Fruit fly (Drosophila melanogaster) whole organism, embryonic: Measurements from ENCODE around the gene CG18747.

ENCODE experiments used
- BtbVII ChIP-seq: fragments of 200-800 bp; sonication (Bioruptor generic); optimal IDR thresholded peaks from 3 replicates; lab custom pipeline; 2017; ENCODE audit warnings: missing biosample characterization, mild to moderate bottlenecking, missing genetic modification characterization
- CG1024 ChIP-seq: fragments of 200-800 bp; sonication (Bioruptor generic); IDR thresholded peaks from 2 replicates; pipeline ENCODE4 v1.3.6; 2022; ENCODE audit warnings: missing biosample characterization, missing genetic modification characterization
- CG10654 ChIP-seq: fragments of 200-800 bp; sonication (Bioruptor generic); optimal IDR thresholded peaks from 2 replicates; lab custom pipeline; 2016; ENCODE audit warnings: missing biosample characterization, missing genetic modification characterization
- CG11398 ChIP-seq: fragments of 200-800 bp; sonication (Bioruptor generic); optimal IDR thresholded peaks from 2 replicates; lab custom pipeline; 2016; ENCODE audit warnings: missing biosample characterization, missing genetic modification characterization
- CG11695 ChIP-seq: fragments of 200-800 bp; sonication (Bioruptor generic); IDR thresholded peaks from 3 replicates; pipeline ENCODE4 v1.3.6; 2022; ENCODE audit warnings: missing biosample characterization, missing genetic modification characterization
- CG13624 ChIP-seq: fragments of 200-800 bp; sonication (Bioruptor generic); optimal IDR thresholded peaks from 2 replicates; lab custom pipeline; 2016; ENCODE audit warnings: missing biosample characterization, missing genetic modification characterization
- CG15696 ChIP-seq: fragments of 200-800 bp; sonication (Bioruptor generic); optimal IDR thresholded peaks from 2 replicates; lab custom pipeline; 2019; ENCODE audit warnings: missing biosample characterization, mild to moderate bottlenecking, missing genetic modification characterization, moderate library complexity
- CG1603 ChIP-seq: fragments of 200-800 bp; sonication (Bioruptor generic); optimal IDR thresholded peaks from 2 replicates; lab custom pipeline; 2019; ENCODE audit warnings: missing biosample characterization, mild to moderate bottlenecking, missing genetic modification characterization, moderate library complexity
- CG17385 ChIP-seq: fragments of 200-800 bp; sonication (Bioruptor generic); optimal IDR thresholded peaks from 3 replicates; lab custom pipeline; 2018; ENCODE audit warnings: missing biosample characterization, mild to moderate bottlenecking, missing genetic modification characterization
- CG18262 ChIP-seq: fragments of 200-800 bp; optimal IDR thresholded peaks from 3 replicates; lab custom pipeline; 2019; ENCODE audit warnings: missing biosample characterization, mild to moderate bottlenecking, missing genetic modification characterization, moderate library complexity
- CG34376 ChIP-seq: fragments of 200-800 bp; sonication (Bioruptor generic); optimal IDR thresholded peaks from 2 replicates; lab custom pipeline; 2018; ENCODE audit warnings: missing biosample characterization, mild to moderate bottlenecking, missing genetic modification characterization
- CG3995 ChIP-seq: fragments of 200-800 bp; sonication (Bioruptor generic); optimal IDR thresholded peaks from 3 replicates; lab custom pipeline; 2016; ENCODE audit warnings: missing biosample characterization, missing genetic modification characterization
- CG4404 ChIP-seq: fragments of 200-800 bp; sonication (Bioruptor generic); IDR thresholded peaks from 2 replicates; pipeline ENCODE4 v1.3.6; 2022; ENCODE audit warnings: missing biosample characterization, missing genetic modification characterization
- CG4424 ChIP-seq: fragments of 200-800 bp; sonication (Bioruptor generic); optimal IDR thresholded peaks from 3 replicates; lab custom pipeline; 2016; ENCODE audit warnings: missing biosample characterization, missing genetic modification characterization
- CG4707 ChIP-seq: fragments of 200-800 bp; sonication (Bioruptor generic); optimal IDR thresholded peaks from 2 replicates; lab custom pipeline; 2018; ENCODE audit warnings: missing biosample characterization, mild to moderate bottlenecking, missing genetic modification characterization, moderate library complexity
- Eip74EF ChIP-seq, 2 experiments: fragments of 200-800 bp in 1 of 2; fragments of >200 bp in 1 of 2; sonication (Bioruptor generic) in 1 of 2; optimal IDR thresholded peaks; 2 replicates each; lab custom pipeline; 2017 to 2019; ENCODE audit warnings: missing biosample characterization in 2 of 2, missing genetic modification characterization in 2 of 2, mild to moderate bottlenecking in 1 of 2, moderate library complexity in 1 of 2
- Elba2 ChIP-seq: fragments of 200-800 bp; sonication (Bioruptor generic); optimal IDR thresholded peaks from 3 replicates; lab custom pipeline; 2016; ENCODE audit warnings: missing biosample characterization, missing genetic modification characterization
- Fer1 ChIP-seq: fragments of 200-800 bp; sonication (Bioruptor generic); optimal IDR thresholded peaks from 2 replicates; lab custom pipeline; 2017; ENCODE audit warnings: missing biosample characterization, mild to moderate bottlenecking, missing genetic modification characterization
- HLH54F ChIP-seq: fragments of 200-800 bp; sonication (Bioruptor generic); optimal IDR thresholded peaks from 3 replicates; lab custom pipeline; 2016; ENCODE audit warnings: missing biosample characterization, missing genetic modification characterization
- HmgZ ChIP-seq: fragments of 200-800 bp; sonication (Bioruptor generic); optimal IDR thresholded peaks from 2 replicates; lab custom pipeline; 2018; ENCODE audit warnings: missing biosample characterization, mild to moderate bottlenecking, missing genetic modification characterization
- Myb ChIP-seq: fragments of 200-800 bp; sonication (Bioruptor generic); optimal IDR thresholded peaks from 2 replicates; lab custom pipeline; 2016; ENCODE audit warnings: missing biosample characterization, missing genetic modification characterization
- Nf-YC ChIP-seq: fragments of 200-800 bp; optimal IDR thresholded peaks from 3 replicates; lab custom pipeline; 2019; ENCODE audit warnings: missing biosample characterization, mild to moderate bottlenecking, missing genetic modification characterization, moderate library complexity
- Poxn ChIP-seq: fragments of 200-800 bp; sonication (Bioruptor generic); IDR thresholded peaks from 2 replicates; pipeline ENCODE4 v1.3.6; 2022; ENCODE audit warnings: missing biosample characterization, missing genetic modification characterization
- Side ChIP-seq: fragments of 200-800 bp; sonication (Bioruptor generic); optimal IDR thresholded peaks from 2 replicates; lab custom pipeline; 2016; ENCODE audit warnings: missing biosample characterization, missing genetic modification characterization
- Sox102F ChIP-seq: fragments of 200-800 bp; sonication (Bioruptor generic); optimal IDR thresholded peaks from 2 replicates; lab custom pipeline; 2018; ENCODE audit warnings: missing biosample characterization, mild to moderate bottlenecking, missing genetic modification characterization, moderate library complexity
- Sry-β ChIP-seq: fragments of 200-800 bp; sonication (Bioruptor generic); optimal IDR thresholded peaks from 2 replicates; lab custom pipeline; 2018; ENCODE audit warnings: missing biosample characterization, mild to moderate bottlenecking, missing genetic modification characterization, moderate library complexity
- TFAM ChIP-seq: fragments of 200-800 bp; sonication (Bioruptor generic); optimal IDR thresholded peaks from 2 replicates; lab custom pipeline; 2017; ENCODE audit warnings: missing biosample characterization, missing genetic modification characterization, inconsistent platforms
- ara ChIP-seq: fragments of 200-800 bp; sonication (Bioruptor generic); IDR thresholded peaks from 2 replicates; pipeline ENCODE4 v1.3.6; 2022; ENCODE audit warnings: missing biosample characterization, missing genetic modification characterization
- ash1 ChIP-seq: fragments of 200-800 bp; sonication (Bioruptor generic); optimal IDR thresholded peaks from 2 replicates; lab custom pipeline; 2018; ENCODE audit warnings: missing biosample characterization, mild to moderate bottlenecking, missing genetic modification characterization
- bcd ChIP-seq: fragments of 200-800 bp; sonication (Bioruptor generic); optimal IDR thresholded peaks from 2 replicates; lab custom pipeline; 2017; ENCODE audit warnings: missing biosample characterization, mild to moderate bottlenecking, missing genetic modification characterization
- chif ChIP-seq, 2 experiments: fragments of 200-800 bp; sonication (Bioruptor generic); optimal IDR thresholded peaks; 3 replicates each; lab custom pipeline; 2016; ENCODE audit warnings: missing biosample characterization in 2 of 2, missing genetic modification characterization in 2 of 2
- emc ChIP-seq: fragments of 200-800 bp; sonication (Bioruptor generic); optimal IDR thresholded peaks from 2 replicates; lab custom pipeline; 2016; ENCODE audit warnings: missing biosample characterization, missing genetic modification characterization
- en ChIP-seq: fragments of 200-800 bp; sonication (Bioruptor generic); optimal IDR thresholded peaks from 2 replicates; lab custom pipeline; 2016; ENCODE audit warnings: missing biosample characterization, missing genetic modification characterization
- ftz-f1 ChIP-seq: fragments of 200-800 bp; sonication (Bioruptor generic); optimal IDR thresholded peaks from 2 replicates; lab custom pipeline; 2016; ENCODE audit warnings: missing biosample characterization, missing genetic modification characterization
- gro ChIP-seq: fragments of 200-800 bp; sonication (Bioruptor generic); optimal IDR thresholded peaks from 2 replicates; lab custom pipeline; 2016; ENCODE audit warnings: missing biosample characterization, missing genetic modification characterization
- hb ChIP-seq: fragments of 200-800 bp; sonication (Bioruptor generic); IDR thresholded peaks from 3 replicates; pipeline ENCODE4 v1.3.6; 2022; ENCODE audit warnings: missing biosample characterization, missing genetic modification characterization; ENCODE audit not compliant: partially characterized antibody
- lmd ChIP-seq: fragments of 200-800 bp; sonication (Bioruptor generic); IDR thresholded peaks from 2 replicates; pipeline ENCODE4 v1.3.6; 2022; ENCODE audit warnings: missing biosample characterization, missing genetic modification characterization
- lov ChIP-seq, 2 experiments: fragments of 200-800 bp in 1 of 2; fragments of >200 bp in 1 of 2; sonication (Bioruptor generic) in 1 of 2; IDR thresholded peaks in 1 of 2; optimal IDR thresholded peaks in 1 of 2; 2 replicates in 1 of 2; 3 replicates in 1 of 2; pipeline versions ENCODE4 v1.3.6 to Lab custom; 2017 to 2022; ENCODE audit warnings: missing biosample characterization in 1 of 2, missing genetic modification characterization in 1 of 2
- maf-S ChIP-seq: fragments of 200-800 bp; sonication (Bioruptor generic); optimal IDR thresholded peaks from 2 replicates; lab custom pipeline; 2016; ENCODE audit warnings: missing biosample characterization, missing genetic modification characterization
- pan ChIP-seq, 4 experiments: fragments of >200 bp in 3 of 4; fragments of 200-800 bp in 1 of 4; sonication (Bioruptor generic) in 1 of 4; optimal IDR thresholded peaks in 3 of 4; IDR thresholded peaks in 1 of 4; 2 replicates each; pipeline versions ENCODE4 v1.3.6 to Lab custom; 2017 to 2022; ENCODE audit warnings: missing biosample characterization in 2 of 4, missing genetic modification characterization in 2 of 4, mixed read lengths in 1 of 4
- ranshi ChIP-seq: fragments of 200-800 bp; sonication (Bioruptor generic); IDR thresholded peaks from 2 replicates; pipeline ENCODE4 v1.3.6; 2022; ENCODE audit warnings: missing biosample characterization, missing genetic modification characterization
- schlank ChIP-seq: fragments of 200-800 bp; sonication (Bioruptor generic); optimal IDR thresholded peaks from 2 replicates; lab custom pipeline; 2018; ENCODE audit warnings: missing biosample characterization, mild to moderate bottlenecking, missing genetic modification characterization
- sens ChIP-seq: fragments of 200-800 bp; sonication (Bioruptor generic); peaks from one replicate; lab custom pipeline; 2016; ENCODE audit warnings: missing biosample characterization, missing genetic modification characterization
- seq ChIP-seq: fragments of 200-800 bp; sonication (Bioruptor generic); IDR thresholded peaks from 2 replicates; pipeline ENCODE4 v1.3.6; 2022; ENCODE audit warnings: missing biosample characterization, missing genetic modification characterization
- tin ChIP-seq: fragments of 200-800 bp; sonication (Bioruptor generic); optimal IDR thresholded peaks from 3 replicates; lab custom pipeline; 2016; ENCODE audit warnings: missing biosample characterization, missing genetic modification characterization
- tio ChIP-seq: fragments of 200-800 bp; sonication (Bioruptor generic); optimal IDR thresholded peaks from 2 replicates; lab custom pipeline; 2017; ENCODE audit warnings: missing biosample characterization, missing genetic modification characterization, inconsistent platforms
- tx ChIP-seq: fragments of 200-800 bp; sonication (Bioruptor generic); optimal IDR thresholded peaks from 2 replicates; lab custom pipeline; 2016; ENCODE audit warnings: missing biosample characterization, missing genetic modification characterization
- unpg ChIP-seq: fragments of 200-800 bp; sonication (Bioruptor generic); optimal IDR thresholded peaks from 3 replicates; lab custom pipeline; 2018; ENCODE audit warnings: missing biosample characterization, mild to moderate bottlenecking, missing genetic modification characterization, moderate library complexity
- usp ChIP-seq: fragments of >200 bp; optimal IDR thresholded peaks from 2 replicates; lab custom pipeline; 2017; ENCODE audit warnings: missing biosample characterization, missing genetic modification characterization
- z ChIP-seq: fragments of 200-800 bp; sonication (Bioruptor generic); IDR thresholded peaks from 3 replicates; pipeline ENCODE4 v1.3.6; 2022; ENCODE audit warnings: missing biosample characterization, missing genetic modification characterization

The CG18747 gene

DNA sequence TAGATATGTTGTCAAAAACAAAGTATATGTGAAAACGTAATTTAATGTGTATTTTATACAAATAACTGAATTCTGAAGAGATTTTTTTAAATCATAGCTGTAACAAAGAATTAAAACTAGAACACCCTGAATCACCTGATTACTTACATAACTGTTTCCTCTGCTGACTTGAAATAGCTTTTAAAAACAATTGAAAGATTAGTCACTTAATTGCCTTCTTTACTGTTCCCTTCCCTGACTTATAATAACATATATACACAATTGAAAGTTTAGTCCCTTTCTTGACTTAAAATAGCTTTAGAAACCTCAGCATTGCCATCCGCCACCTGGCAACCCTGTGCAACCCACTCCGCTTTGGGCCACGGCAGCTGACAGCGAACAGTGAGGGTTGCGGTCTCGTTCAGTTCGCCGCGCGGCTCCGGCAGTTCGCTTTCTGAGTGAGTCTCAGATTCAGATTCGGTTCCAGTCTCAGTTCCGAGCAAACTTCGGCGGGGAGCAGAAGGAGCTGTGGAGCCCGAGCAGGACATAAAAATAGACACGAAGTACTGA lies 30.8 kb upstream of the CG18747 start, which contains the start of gene CG34384 (continued):
- TF ChIP-seq ftz-f1 (no peak), pan (optimal IDR thresholded peaks at IDR 0.05; lab: Kevin White, UChicago) (no peak), pan (GFP tag; optimal IDR thresholded peaks at IDR 0.05 in 1 of 2, IDR thresholded peaks at IDR 0.05 in 1 of 2) (no peak), CG1024 (GFP tag; lab: Robert Waterston, UW) (no peak), CG34376 (GFP tag; lab: Kevin White, UChicago) (peak; percentile 80), HLH54F (peak; percentile 27), Nf-YC (peak; percentile 66), en (peak; percentile 17), CG4424 (GFP tag; lab: Kevin White, UChicago) (peak; percentile 69), CG11398 (GFP tag; lab: Kevin White, UChicago) (no peak), Myb (GFP tag; lab: Kevin White, UChicago) (peak; percentile 12), bcd (peak; percentile 64), unpg (peak; percentile 14), chif (GFP tag; optimal IDR thresholded peaks at IDR 0.05; lab: Kevin White, UChicago) (peak in 1 of 2 experiments; percentile 31), sens (GFP tag; lab: Kevin White, UChicago) (peak; percentile 88), emc (GFP tag; lab: Kevin White, UChicago) (peak; percentile 34), schlank (tag; lab: Kevin White, UChicago) (no peak), lov (optimal IDR thresholded peaks at IDR 0.05; lab: Kevin White, UChicago) (no peak), lov (GFP tag; IDR thresholded peaks at IDR 0.05; lab: Robert Waterston, UW) (no peak), CG11695 (GFP tag; lab: Robert Waterston, UW) (0 out of 3 replicates have a peak, but pooled peaks have one; percentile 38), seq (GFP tag; lab: Robert Waterston, UW) (0 out of 2 replicates have a peak, but pooled peaks have one; percentile 30), ranshi (no peak), Elba2 (peak; percentile 14), CG4707 (GFP tag; lab: Kevin White, UChicago) (no peak), Sox102F (peak; percentile 23), CG18262 (tag; lab: Kevin White, UChicago) (peak; percentile 75), ara (GFP tag; lab: Robert Waterston, UW) (no peak), Eip74EF (GFP tag; optimal IDR thresholded peaks at IDR 0.05; lab: Kevin White, UChicago) (no peak), CG15696 (tag; lab: Kevin White, UChicago) (peak; percentile 72), maf-S (peak; percentile 32), Poxn (no peak), z (GFP tag; lab: Robert Waterston, UW) (peak; percentile 69; the same call in 1 of the 3 replicates), tio (GFP tag; lab: Kevin White, UChicago) (peak; percentile 42), CG1603 (tag; lab: Kevin White, UChicago) (no peak), HmgZ (tag; lab: Kevin White, UChicago) (peak; percentile 12), tx (peak; percentile 14), usp (GFP tag; lab: Kevin White, UChicago) (no peak), CG4404 (GFP tag; lab: Robert Waterston, UW) (0 out of 2 replicates have a peak, but pooled peaks have one; percentile 16), Fer1 (GFP tag; lab: Kevin White, UChicago) (peak; percentile 79), hb (no peak), BtbVII (GFP tag; lab: Kevin White, UChicago) (peak; percentile 71), ash1 (GFP tag; lab: Kevin White, UChicago) (no peak), TFAM (GFP tag; lab: Kevin White, UChicago) (no peak), Side (peak; percentile 31), tin (GFP tag; lab: Kevin White, UChicago) (peak; percentile 67), lmd (GFP tag; lab: Robert Waterston, UW) (peak; percentile 36; the same call in 1 of the 2 replicates), Sry-β (GFP tag; lab: Kevin White, UChicago) (no peak), CG13624 (GFP tag; lab: Kevin White, UChicago) (peak; percentile 36), CG17385 (peak; percentile 50), CG3995 (GFP tag; lab: Kevin White, UChicago) (no peak), gro (GFP tag; lab: Kevin White, UChicago) (peak; percentile 24), CG10654 (GFP tag; lab: Kevin White, UChicago) (peak; percentile 21)
